Worm (Caenorhabditis elegans) whole organism, L4 larva: ENCODE data around the gene adt-1.

Source experiments
- T20F7.1 ChIP-seq: fragments of 200-800 bp; sonication (Bioruptor generic); optimal IDR thresholded peaks from 2 replicates; lab custom pipeline; 2018; ENCODE audit warnings: mild to moderate bottlenecking, missing genetic modification characterization, missing compliant biosample characterization
- ZK337.2 ChIP-seq: fragments of 200-800 bp; sonication (Bioruptor generic); IDR thresholded peaks from 2 replicates; pipeline ENCODE4 v1.3.6; 2022; ENCODE audit warnings: missing genetic modification reagents, missing genetic modification characterization, missing compliant biosample characterization
- fos-1 ChIP-seq: fragments of 150-350 bp; optimal IDR thresholded peaks from 2 replicates; lab custom pipeline; 2014; ENCODE audit warnings: missing biosample characterization, missing genetic modification characterization
- nhr-6 ChIP-seq: fragments of 150-350 bp; optimal IDR thresholded peaks from 2 replicates; lab custom pipeline; 2014; ENCODE audit warnings: missing biosample characterization, missing genetic modification characterization
- unc-130 ChIP-seq: sonication (generic microtip); optimal IDR thresholded peaks from 2 replicates; lab custom pipeline; 2016; ENCODE audit warnings: missing genetic modification reagents, missing genetic modification characterization, missing compliant biosample characterization

ce11 chrX:12663114-12663513 is 15.5 kb upstream of the adt-1 start:
- TF ChIP-seq unc-130 (GFP tag; lab: Kevin White, UChicago): no peak
- no peak for TF ChIP-seq fos-1 (tag; lab: Kevin White, UChicago)
- TF ChIP-seq ZK337.2 (GFP tag; lab: Robert Waterston, UW): no peak
- TF ChIP-seq nhr-6 (tag; lab: Kevin White, UChicago): no peak
- no peak for TF ChIP-seq T20F7.1 (GFP tag; lab: Kevin White, UChicago)
